Worm (Caenorhabditis elegans) whole organism, dauer: Measurements from ENCODE around the gene his-42.

ENCODE experiments used
- unc-62 ChIP-seq: sonication (generic microtip); optimal IDR thresholded peaks from 2 replicates; lab custom pipeline; 2017; ENCODE audit warnings: missing biosample characterization, missing genetic modification reagents, missing genetic modification characterization

Gene his-42

DNA sequence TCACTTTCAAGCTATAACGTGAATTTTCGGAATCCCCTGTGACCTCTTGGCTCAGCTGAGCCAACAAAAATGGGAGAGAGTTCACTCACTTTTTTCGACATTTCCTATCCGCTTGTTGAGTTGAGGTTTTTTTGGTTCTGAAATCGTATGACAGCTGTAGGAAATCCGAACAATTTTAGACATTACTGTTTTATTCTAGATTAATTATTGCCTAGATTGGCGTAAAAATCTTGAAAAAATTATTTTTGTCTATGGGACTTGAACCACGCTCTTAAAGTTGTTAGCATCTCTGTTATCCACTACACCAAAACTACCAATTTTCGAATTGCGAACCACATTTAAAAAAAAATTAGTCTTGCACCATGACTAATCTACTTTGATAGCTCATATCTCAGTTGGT is 44.6 kb downstream of the his-42 start, which contains the start of gene C01B9.4:
C01B9.4 (minus strand) TSS at position 101 of the 400 bp plus-strand sequence.
- TF ChIP-seq unc-62, result no peak

DNA sequence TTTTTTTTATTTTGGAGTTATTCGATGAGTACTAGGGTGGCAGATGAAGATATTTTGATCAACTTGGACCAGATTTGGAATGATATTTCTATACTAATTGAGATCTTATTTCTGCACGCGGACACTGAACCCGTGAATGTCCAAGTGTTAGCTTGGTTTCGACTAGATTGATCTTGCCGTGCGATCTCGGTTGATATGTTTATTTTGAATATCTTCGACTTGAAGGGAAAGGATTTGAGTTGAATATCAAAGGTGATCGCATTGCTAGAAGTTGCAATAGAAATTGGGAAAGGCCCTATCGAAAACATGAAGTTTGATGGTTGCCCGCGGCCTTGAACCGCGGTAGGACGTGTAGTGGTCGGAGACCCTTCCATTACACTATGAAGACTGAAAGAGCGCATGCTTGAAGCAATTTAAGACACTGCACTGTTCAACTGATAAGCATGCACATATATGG is 47.7 kb downstream of the his-42 start:
- no peak for TF ChIP-seq unc-62
